Fruit fly (Drosophila melanogaster): ENCODE data around the gene Mst98Cb.

DNA sequence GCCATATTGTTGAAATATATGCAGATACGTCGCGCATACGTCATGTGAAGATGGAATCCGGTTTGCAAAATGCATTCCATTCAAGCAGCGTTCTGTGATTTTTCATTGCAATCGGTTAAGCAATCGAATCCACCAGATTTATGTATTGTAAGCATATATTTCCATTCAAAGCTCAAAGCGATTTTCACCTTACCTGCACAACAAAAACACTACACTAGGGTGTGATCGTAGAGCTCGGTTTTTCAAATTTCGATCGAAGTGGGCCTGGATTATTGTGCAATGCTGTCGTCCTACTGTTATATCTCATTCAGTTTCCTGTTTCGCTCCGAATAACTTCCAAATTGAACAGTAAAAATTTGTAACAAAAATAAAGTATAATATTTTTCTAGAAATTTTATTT lies 1.6 kb upstream of the Mst98Cb start, which contains the start of gene Mst98Ca:
- TF ChIP-seq CG8119 (GFP tag; IDR thresholded peaks at IDR 0.05) (no peak), CG31627 (GFP tag; optimal IDR thresholded peaks at IDR 0.05) (no peak), ss (GFP tag; optimal IDR thresholded peaks at IDR 0.05) (no peak), CG16779 (tag; optimal IDR thresholded peaks at IDR 0.05) (no peak), CG6854 (GFP tag; optimal IDR thresholded peaks at IDR 0.05) (no peak)

All from whole organism, prepupa.